Worm (Caenorhabditis elegans) whole organism, dauer: ENCODE data around the gene K03H1.12.

Experiments used
- unc-62 ChIP-seq: sonication (generic microtip); optimal IDR thresholded peaks from 2 replicates; lab custom pipeline; 2017; ENCODE audit warnings: missing biosample characterization, missing genetic modification reagents, missing genetic modification characterization

Gene K03H1.12

ce11 chrIII:9928777-9929176 is 12.6 kb upstream of the K03H1.12 start, which contains the start of gene ttr-1:
Gene ttr-1, plus strand, starts transcription at chrIII:9929077.
- TF ChIP-seq unc-62 (GFP tag; lab: Kevin White, UChicago), result no peak

DNA sequence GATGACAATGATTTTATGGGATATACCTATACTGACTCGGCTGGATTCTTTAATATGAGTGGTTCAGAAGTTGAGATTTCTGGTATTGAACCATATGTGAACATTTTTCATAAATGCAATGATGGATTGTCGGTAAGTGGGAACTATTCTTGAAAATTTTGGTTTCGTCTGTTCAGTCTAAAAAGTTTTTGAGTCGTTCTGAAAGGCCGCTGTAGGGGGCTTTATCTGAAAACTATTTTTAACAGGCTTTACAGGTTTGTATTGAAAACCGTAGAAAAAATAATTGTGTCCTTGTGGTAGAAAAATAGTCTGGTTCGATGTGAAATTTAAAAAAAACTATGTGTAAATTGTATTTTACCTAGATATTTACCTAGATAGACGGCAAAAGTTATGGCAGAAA is 11.9 kb upstream of the K03H1.12 start:
- no peak for TF ChIP-seq unc-62 (GFP tag; lab: Kevin White, UChicago)

DNA sequence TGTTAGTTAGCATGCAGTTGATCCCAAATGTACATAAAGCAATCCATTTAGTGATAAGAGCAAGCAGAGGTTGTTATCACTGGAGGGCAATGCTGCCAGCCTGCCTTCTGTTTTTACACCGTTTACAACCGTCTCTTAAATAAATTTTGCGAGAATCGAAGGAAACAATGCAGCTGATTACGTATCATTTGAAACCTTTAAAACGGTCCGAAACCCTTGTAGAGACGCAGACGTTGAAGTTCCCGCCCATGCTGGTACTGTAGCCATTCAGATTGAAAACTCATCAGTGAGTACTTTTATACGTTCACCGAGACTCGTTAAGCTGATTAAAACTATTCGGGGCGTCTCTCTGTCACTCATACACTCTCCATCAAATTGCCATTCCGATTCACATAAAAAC is 11.0 kb upstream of the K03H1.12 start:
- no peak for TF ChIP-seq unc-62 (GFP tag; lab: Kevin White, UChicago)

DNA sequence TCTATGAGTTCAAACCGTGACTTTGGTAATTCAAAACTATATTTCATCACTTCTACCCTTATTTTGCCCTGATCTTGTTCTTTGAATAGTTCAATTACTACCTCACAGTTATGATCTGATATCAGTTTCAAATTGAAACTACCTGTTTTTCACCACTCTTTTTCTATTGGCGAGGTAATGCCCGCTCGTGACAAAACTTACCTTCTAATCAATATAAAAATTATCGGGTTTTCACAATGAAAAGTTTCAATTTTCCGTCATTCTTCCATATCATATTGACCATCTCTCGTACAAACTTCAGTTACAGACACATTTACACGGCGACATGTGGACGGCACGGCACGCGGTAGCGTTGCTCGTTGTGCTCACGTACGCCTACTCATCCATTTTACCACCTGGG is 9.3 kb upstream of the K03H1.12 start, which contains the start of gene dec-7:
TSS of gene dec-7 (plus strand) at position 308 of the 400 bp plus-strand sequence.
- no peak for TF ChIP-seq unc-62 (GFP tag; lab: Kevin White, UChicago)

DNA sequence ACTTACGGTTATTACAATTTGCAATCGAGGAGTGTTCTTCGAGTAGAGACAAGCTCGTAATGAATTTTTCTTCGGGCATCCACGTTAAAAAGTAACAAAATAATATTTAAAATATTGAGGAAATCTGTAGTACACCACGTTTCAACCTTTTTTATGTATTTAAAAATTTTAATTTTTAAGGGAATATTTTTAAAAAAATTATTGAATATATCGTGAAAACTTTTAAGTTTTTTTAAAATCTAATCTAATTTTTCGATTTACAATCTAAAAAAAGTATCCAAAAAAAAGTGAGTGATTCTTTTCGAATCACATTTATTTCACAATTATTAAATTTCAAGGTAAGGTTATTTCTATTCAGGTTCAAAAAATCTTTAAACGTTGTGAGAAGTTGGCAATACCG is 3.3 kb downstream of the K03H1.12 start, which contains the start of gene gln-2:
TSS of gene gln-2 (minus strand) at position 101 of the 400 bp plus-strand sequence.
- no peak for TF ChIP-seq unc-62 (GFP tag; lab: Kevin White, UChicago)

ce11 chrIII:9946806-9947419 is 5.5 kb downstream of the K03H1.12 start, which contains the start of gene K03H1.7:
Gene K03H1.7, plus strand, starts transcription at chrIII:9947405.
- no peak for TF ChIP-seq unc-62 (GFP tag; lab: Kevin White, UChicago)

- no peak for TF ChIP-seq unc-62 (GFP tag; lab: Kevin White, UChicago)
These were observed 8.8 kb downstream of the K03H1.12 start, which contains the start of gene K03H1.13 for ce11 chrIII:9950244-9950643. Gene K03H1.13, minus strand, starts transcription at chrIII:9950344.

- TF ChIP-seq unc-62 (GFP tag; lab: Kevin White, UChicago), result no peak
These were observed 10.4 kb downstream of the K03H1.12 start, which contains the start of gene K03H1.11 for ce11 chrIII:9951864-9952263. Gene K03H1.11, minus strand, starts transcription at chrIII:9951964.

- no peak for TF ChIP-seq unc-62 (GFP tag; lab: Kevin White, UChicago)
These were observed 14.7 kb downstream of the K03H1.12 start, which contains the start of gene mog-1 for ce11 chrIII:9956123-9956522. Gene mog-1, minus strand, starts transcription at chrIII:9956215.

DNA sequence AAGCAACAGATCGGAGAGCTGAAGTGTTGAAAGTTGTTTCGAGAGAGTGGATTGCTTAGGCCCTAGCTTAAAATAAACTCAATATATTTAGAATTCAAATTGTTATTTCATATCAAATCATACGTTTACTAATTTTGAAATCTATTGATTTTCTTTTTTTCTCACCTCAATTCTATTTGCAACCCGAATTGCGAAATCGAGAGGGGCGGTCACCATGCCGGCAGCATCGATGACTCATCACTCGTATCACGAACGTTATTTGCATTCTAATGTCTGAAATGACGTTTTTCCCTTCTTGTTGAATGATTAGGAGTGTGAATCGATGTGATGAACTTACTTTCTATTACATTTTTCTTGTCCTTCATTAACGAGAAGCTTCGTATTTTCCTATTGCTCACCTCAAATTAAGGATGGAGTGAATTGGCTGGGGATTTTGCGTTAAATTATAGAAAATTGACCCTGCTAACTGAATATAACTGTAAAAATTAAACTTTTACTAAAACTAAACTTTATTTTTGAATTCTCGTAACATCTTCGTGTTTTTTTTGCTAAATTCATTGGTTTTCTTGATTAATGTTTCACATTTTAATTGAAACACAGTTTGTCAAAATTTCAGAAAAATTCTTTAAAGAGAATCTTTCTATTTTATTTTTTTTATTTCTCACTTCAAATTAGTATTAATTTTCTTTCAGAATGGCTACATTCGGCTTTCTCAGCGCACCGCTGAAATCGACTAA is 15.4 kb downstream of the K03H1.12 start, which contains the start of gene alx-1:
TSS of gene alx-1 (plus strand) at position 687 of the 737 bp plus-strand sequence.
- TF ChIP-seq unc-62 (GFP tag; lab: Kevin White, UChicago), result no peak

- no peak for TF ChIP-seq unc-62 (GFP tag; lab: Kevin White, UChicago)
These were observed 22.0 kb downstream of the K03H1.12 start for ce11 chrIII:9963447-9963846.

ce11 chrIII:9964416-9964815 is 23.0 kb downstream of the K03H1.12 start:
- no peak for TF ChIP-seq unc-62 (GFP tag; lab: Kevin White, UChicago)

DNA sequence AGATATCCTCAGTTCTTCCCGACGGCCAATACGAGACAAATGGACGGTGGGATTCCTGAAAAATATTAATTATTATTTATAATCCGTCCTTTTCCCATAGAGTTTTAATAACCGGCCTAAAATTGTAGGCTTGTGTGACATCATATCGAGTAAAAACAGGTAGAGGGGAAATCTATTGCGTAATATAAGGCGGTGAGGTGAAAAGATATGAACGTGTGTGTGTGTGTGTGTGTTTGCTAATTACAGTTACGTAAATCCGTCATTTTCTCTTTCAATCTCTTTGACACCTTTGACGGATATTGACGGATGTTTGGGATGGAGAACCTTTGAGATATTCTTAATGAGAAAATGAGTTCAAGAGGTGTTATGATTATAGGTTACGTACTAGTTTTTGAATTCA is 24.0 kb downstream of the K03H1.12 start:
- no peak for TF ChIP-seq unc-62 (GFP tag; lab: Kevin White, UChicago)

DNA sequence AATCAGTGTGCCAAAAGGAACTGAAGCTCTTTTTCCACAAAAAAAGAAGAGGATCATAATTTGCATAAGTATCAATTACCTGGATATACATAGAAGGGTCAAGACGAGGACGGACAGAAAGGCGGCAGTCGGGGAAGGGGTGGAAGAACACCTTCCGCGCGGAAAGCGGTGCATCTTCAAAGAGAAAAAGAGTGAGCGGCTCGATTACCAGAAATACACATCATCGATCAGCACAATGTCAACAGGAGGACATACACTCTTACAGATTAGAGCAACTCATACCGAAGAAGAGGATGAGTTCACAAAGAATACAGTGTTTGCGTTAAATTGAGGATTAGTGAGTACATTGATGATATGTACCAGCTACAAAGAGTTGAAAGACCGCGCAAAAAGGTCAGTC is 27.9 kb downstream of the K03H1.12 start:
- TF ChIP-seq unc-62 (GFP tag; lab: Kevin White, UChicago), result no peak

ce11 chrIII:9972192-9972811 is 30.9 kb downstream of the K03H1.12 start:
- no peak for TF ChIP-seq unc-62 (GFP tag; lab: Kevin White, UChicago)

DNA sequence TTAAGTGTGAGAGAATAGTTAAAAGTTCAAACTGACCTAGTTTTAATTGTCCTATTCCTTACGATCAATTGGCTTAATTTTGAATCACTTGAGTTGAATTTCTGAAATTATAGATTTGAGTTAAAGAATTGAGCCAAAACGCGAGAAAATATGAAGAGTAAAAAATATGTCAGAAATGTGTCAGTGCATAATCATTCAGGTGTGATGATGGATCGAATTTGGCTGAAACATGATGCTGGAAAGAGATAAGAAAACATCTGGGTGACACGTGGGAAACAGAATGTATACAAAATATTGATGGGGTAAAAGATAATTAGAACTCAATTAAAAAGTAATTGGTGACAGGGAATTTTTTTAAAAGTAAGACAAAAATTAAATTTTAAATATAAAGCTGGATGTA is 32.3 kb downstream of the K03H1.12 start, which contains the start of gene R10E12.2:
TSS of gene R10E12.2 (minus strand) at position 101 of the 400 bp plus-strand sequence.
- TF ChIP-seq unc-62 (GFP tag; lab: Kevin White, UChicago), result no peak
